Fruit fly (Drosophila melanogaster): ENCODE results near the gene fd3F.

fd3F gene

DNA sequence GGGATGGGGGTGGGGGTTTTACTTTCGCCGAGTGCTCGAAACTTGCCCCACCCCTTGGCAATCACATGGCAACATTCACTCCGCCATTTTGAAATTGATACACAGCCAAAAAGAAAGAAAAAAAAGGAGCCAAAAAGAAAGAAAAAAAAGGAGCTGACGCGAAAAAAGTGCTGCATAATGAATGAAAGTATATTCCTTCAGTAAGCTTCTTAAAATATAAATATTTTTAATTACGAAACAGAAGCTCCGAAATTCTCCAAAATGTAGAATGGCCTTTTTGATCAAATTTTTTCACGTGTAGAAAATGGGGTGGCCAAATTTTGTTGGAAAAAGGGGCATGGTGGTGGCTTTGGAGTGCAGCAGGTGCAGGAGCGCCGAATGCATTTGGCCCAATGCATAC lies 33.9 kb upstream of the fd3F start (continued):
- no peak for TF ChIP-seq CG9932 (GFP tag; IDR thresholded peaks at IDR 0.05)
- TF ChIP-seq CG10366 (GFP tag; IDR thresholded peaks at IDR 0.05) = peak; percentile 40
- TF ChIP-seq Sox102F (GFP tag; optimal IDR thresholded peaks at IDR 0.05) = peak; percentile 47
- TF ChIP-seq CG6813 (GFP tag; optimal IDR thresholded peaks at IDR 0.05) = no peak
- TF ChIP-seq CG30431 (GFP tag; optimal IDR thresholded peaks at IDR 0.05) = no peak
- TF ChIP-seq CG4707 (GFP tag; optimal IDR thresholded peaks at IDR 0.05) = no peak
- TF ChIP-seq Hr3 (GFP tag; optimal IDR thresholded peaks at IDR 0.05) = peak; percentile 12
- no peak for TF ChIP-seq CG6654 (GFP tag; optimal IDR thresholded peaks at IDR 0.05)
- no peak for TF ChIP-seq Usf (GFP tag; optimal IDR thresholded peaks at IDR 0.05)
- no peak; the same call in 1 of the 2 replicates for TF ChIP-seq sisA (GFP tag; IDR thresholded peaks at IDR 0.05)
- TF ChIP-seq gfzf (GFP tag; optimal IDR thresholded peaks at IDR 0.05) = no peak
- TF ChIP-seq Hey (tag; optimal IDR thresholded peaks at IDR 0.05) = no peak
- no peak for TF ChIP-seq sc (optimal IDR thresholded peaks at IDR 0.05)
- peak; percentile 14 for TF ChIP-seq sc (GFP tag; optimal IDR thresholded peaks at IDR 0.05)
- TF ChIP-seq nerfin-2 (GFP tag; IDR thresholded peaks at IDR 0.05; ENCODE audit: partially characterized antibody) = no peak
- TF ChIP-seq CG18619 (GFP tag; optimal IDR thresholded peaks at IDR 0.05) = no peak
- no peak for TF ChIP-seq CG14667 (GFP tag; IDR thresholded peaks at IDR 0.05)
- no peak for TF ChIP-seq HLH4C (GFP tag; IDR thresholded peaks at IDR 0.05; ENCODE audit: partially characterized antibody)
- no peak for TF ChIP-seq CG34224 (GFP tag; IDR thresholded peaks at IDR 0.05; ENCODE audit: partially characterized antibody)
- no peak for TF ChIP-seq salm (tag; optimal IDR thresholded peaks at IDR 0.05)
- no peak for TF ChIP-seq insv (GFP tag; optimal IDR thresholded peaks at IDR 0.05)
- TF ChIP-seq ab (GFP tag; optimal IDR thresholded peaks at IDR 0.05) = no peak
- TF ChIP-seq CG31441 (GFP tag; IDR thresholded peaks at IDR 0.05) = peak; percentile 40
- no peak for TF ChIP-seq wek (GFP tag; optimal IDR thresholded peaks at IDR 0.05)
- TF ChIP-seq bcd (GFP tag; optimal IDR thresholded peaks at IDR 0.05) = no peak
- TF ChIP-seq Taf1 (GFP tag; IDR thresholded peaks at IDR 0.05) = no peak
- TF ChIP-seq Stat92E (GFP tag; optimal IDR thresholded peaks at IDR 0.05) = no peak
- no peak for TF ChIP-seq CG4617 (GFP tag; optimal IDR thresholded peaks at IDR 0.05; ENCODE audit: borderline replicate concordance)
- peak; percentile 26 for TF ChIP-seq CG17829 (tag; optimal IDR thresholded peaks at IDR 0.05)
- no peak for TF ChIP-seq repo (GFP tag; optimal IDR thresholded peaks at IDR 0.05)
- no peak for TF ChIP-seq CG8765 (GFP tag; IDR thresholded peaks at IDR 0.05)
- TF ChIP-seq CG6689 (GFP tag; IDR thresholded peaks at IDR 0.05) = peak; percentile 56
- no peak for TF ChIP-seq jumu (GFP tag; optimal IDR thresholded peaks at IDR 0.05)
- no peak for TF ChIP-seq tap (tag; optimal IDR thresholded peaks at IDR 0.05)
- peak; percentile 33; the same call in 1 of the 2 replicates for TF ChIP-seq CG4730 (GFP tag; IDR thresholded peaks at IDR 0.05)
- no peak for TF ChIP-seq CG11696 (GFP tag; IDR thresholded peaks at IDR 0.05)
- no peak for TF ChIP-seq CG17802 (tag; optimal IDR thresholded peaks at IDR 0.05)
- no peak for TF ChIP-seq CG10959 (GFP tag; IDR thresholded peaks at IDR 0.05)
- no peak for TF ChIP-seq CG6765 (GFP tag; optimal IDR thresholded peaks at IDR 0.05)
- TF ChIP-seq CG3726 (GFP tag; IDR thresholded peaks at IDR 0.05) = no peak
- no peak for TF ChIP-seq chinmo (GFP tag; IDR thresholded peaks at IDR 0.05; ENCODE audit: partially characterized antibody)
- no peak for TF ChIP-seq CG8359 (GFP tag; optimal IDR thresholded peaks at IDR 0.05; ENCODE audit: borderline replicate concordance)
- no peak for TF ChIP-seq chm (GFP tag; IDR thresholded peaks at IDR 0.05)
- no peak for TF ChIP-seq her (GFP tag; optimal IDR thresholded peaks at IDR 0.05)
- TF ChIP-seq CG3995 (GFP tag; optimal IDR thresholded peaks at IDR 0.05) = no peak
- no peak for TF ChIP-seq Bgb (GFP tag; IDR thresholded peaks at IDR 0.05; ENCODE audit: partially characterized antibody)
- TF ChIP-seq CG8924 (tag; optimal IDR thresholded peaks at IDR 0.05) = no peak
- TF ChIP-seq PHDP (tag; optimal IDR thresholded peaks at IDR 0.05) = peak; percentile 39
- TF ChIP-seq CG6854 (GFP tag; optimal IDR thresholded peaks at IDR 0.05) = no peak
- no peak for TF ChIP-seq MESR4 (GFP tag; optimal IDR thresholded peaks at IDR 0.05)
- no peak for TF ChIP-seq stwl (tag; optimal IDR thresholded peaks at IDR 0.05)

All from whole organism, embryonic.